Fruit fly (Drosophila melanogaster) Kc167 (cell line): ENCODE results near the gene Eig71Ej.

Experiments used
- Myc ChIP-seq: fragments of >200 bp; optimal IDR thresholded peaks from 2 replicates; lab custom pipeline; 2017; ENCODE audit warnings: missing external identifiers
- Sin3A ChIP-seq: fragments of >200 bp; optimal IDR thresholded peaks from 2 replicates; lab custom pipeline; 2018; ENCODE audit warnings: missing external identifiers
- h ChIP-seq: fragments of >200 bp; optimal IDR thresholded peaks from 3 replicates; lab custom pipeline; 2018; ENCODE audit warnings: missing external identifiers
- insv ChIP-seq: fragments of >200 bp; optimal IDR thresholded peaks from 3 replicates; lab custom pipeline; 2018; ENCODE audit warnings: missing external identifiers
- psq ChIP-seq: fragments of >200 bp; optimal IDR thresholded peaks from 2 replicates; lab custom pipeline; 2017; ENCODE audit warnings: missing external identifiers
- ttk ChIP-seq: sonication (Bioruptor generic); optimal IDR thresholded peaks from 2 replicates; lab custom pipeline; 2017; ENCODE audit warnings: missing external identifiers

Gene Eig71Ej

dm6 chr3L:15655910-15656309 is 4.9 kb downstream of the Eig71Ej start, which contains the start of gene Eig71Ee:
Eig71Ee (minus strand) TSS chr3L:15656010.
- TF ChIP-seq psq (no peak), insv (lab: Kevin White, UChicago) (no peak), h (lab: Kevin White, UChicago) (no peak), ttk (no peak)

- TF ChIP-seq insv (lab: Kevin White, UChicago) = no peak
- no peak for TF ChIP-seq h (lab: Kevin White, UChicago)
- no peak for TF ChIP-seq Myc (lab: Kevin White, UChicago)
- no peak for TF ChIP-seq ttk
- no peak for TF ChIP-seq Sin3A (lab: Kevin White, UChicago)
- no peak for TF ChIP-seq psq
Measured at dm6 chr3L:15652154-15652553, 8.7 kb downstream of the Eig71Ej start, which contains the start of the genes Eig71Ec and Eig71Ed. Eig71Ec (minus strand) TSS chr3L:15652254. Eig71Ed (plus strand) TSS chr3L:15652537.

dm6 chr3L:15650552-15650951 is 10.3 kb downstream of the Eig71Ej start, which contains the start of gene CG43084:
CG43084 (plus strand) TSS chr3L:15650852.
- TF ChIP-seq Myc (lab: Kevin White, UChicago) (no peak), insv (lab: Kevin White, UChicago) (no peak), h (lab: Kevin White, UChicago) (no peak), Sin3A (lab: Kevin White, UChicago) (no peak), psq (no peak), ttk (no peak)

dm6 chr3L:15649561-15649960 is 11.3 kb downstream of the Eig71Ej start, which contains the start of the genes Eig71Ea and Eig71Eb:
Eig71Ea (minus strand) TSS chr3L:15649661.
Eig71Eb (plus strand) TSS chr3L:15649936.
- TF ChIP-seq Sin3A (lab: Kevin White, UChicago) (no peak), psq (no peak), h (lab: Kevin White, UChicago) (no peak), ttk (no peak), insv (lab: Kevin White, UChicago) (no peak), Myc (lab: Kevin White, UChicago) (no peak)

dm6 chr3L:15647712-15648621 is 12.8 kb downstream of the Eig71Ej start, which contains the start of the genes comm3 and CG43083:
comm3 (minus strand) TSS chr3L:15647762.
CG43083 (plus strand) TSS chr3L:15648571.
- TF ChIP-seq ttk (no peak), insv (lab: Kevin White, UChicago) (no peak), Sin3A (lab: Kevin White, UChicago) (no peak), h (lab: Kevin White, UChicago) (no peak), Myc (lab: Kevin White, UChicago) (no peak), psq (no peak)

- TF ChIP-seq Myc (lab: Kevin White, UChicago) (no peak), h (lab: Kevin White, UChicago) (no peak), ttk (no peak), Sin3A (lab: Kevin White, UChicago) (no peak), insv (lab: Kevin White, UChicago) (no peak), psq (no peak)
Measured at dm6 chr3L:15646182-15646581, 14.6 kb downstream of the Eig71Ej start.

- TF ChIP-seq Myc (lab: Kevin White, UChicago) (no peak), ttk (no peak)
Measured at dm6 chr3L:15641590-15642019, 19.2 kb downstream of the Eig71Ej start.

- TF ChIP-seq psq (no peak), Sin3A (lab: Kevin White, UChicago) (no peak), Myc (lab: Kevin White, UChicago) (no peak), insv (lab: Kevin White, UChicago) (no peak), ttk (no peak), h (lab: Kevin White, UChicago) (no peak)
Measured at dm6 chr3L:15639978-15640377, 20.8 kb downstream of the Eig71Ej start.

- TF ChIP-seq ttk = no peak
- TF ChIP-seq Sin3A (lab: Kevin White, UChicago) = no peak
- TF ChIP-seq insv (lab: Kevin White, UChicago) = no peak
- TF ChIP-seq h (lab: Kevin White, UChicago) = no peak
- TF ChIP-seq Myc (lab: Kevin White, UChicago) = no peak
- TF ChIP-seq psq = no peak
Measured at dm6 chr3L:15638524-15638923, 22.3 kb downstream of the Eig71Ej start.

dm6 chr3L:15637618-15638017 is 23.2 kb downstream of the Eig71Ej start:
- TF ChIP-seq ttk = no peak
- no peak for TF ChIP-seq insv (lab: Kevin White, UChicago)
- no peak for TF ChIP-seq Sin3A (lab: Kevin White, UChicago)
- TF ChIP-seq h (lab: Kevin White, UChicago) = no peak
- TF ChIP-seq psq = no peak
- TF ChIP-seq Myc (lab: Kevin White, UChicago) = no peak

- TF ChIP-seq psq (no peak), Myc (lab: Kevin White, UChicago) (no peak), Sin3A (lab: Kevin White, UChicago) (no peak), insv (lab: Kevin White, UChicago) (no peak), h (lab: Kevin White, UChicago) (no peak)
Measured at dm6 chr3L:15636978-15637377, 23.8 kb downstream of the Eig71Ej start.

- no peak for TF ChIP-seq Myc (lab: Kevin White, UChicago)
- no peak for TF ChIP-seq insv (lab: Kevin White, UChicago)
- no peak for TF ChIP-seq h (lab: Kevin White, UChicago)
- no peak for TF ChIP-seq psq
- no peak for TF ChIP-seq ttk
- no peak for TF ChIP-seq Sin3A (lab: Kevin White, UChicago)
Measured at dm6 chr3L:15636359-15636758, 24.5 kb downstream of the Eig71Ej start.
